Fruit fly (Drosophila melanogaster) whole organism, pupa: Measurements from ENCODE around the gene Syt12.

Experiments used
- CG10348 ChIP-seq: fragments of 200-800 bp; sonication (Bioruptor generic); IDR thresholded peaks from 2 replicates; pipeline ENCODE4 v1.3.6; 2022; ENCODE audit warnings: missing biosample characterization, missing genetic modification characterization
- CG12605 ChIP-seq: fragments of 200-800 bp; sonication (Bioruptor generic); IDR thresholded peaks from 2 replicates; pipeline ENCODE4 v1.3.6; 2022; ENCODE audit warnings: missing biosample characterization, missing genetic modification characterization
- CG13204 ChIP-seq: fragments of 200-800 bp; sonication (Bioruptor generic); optimal IDR thresholded peaks from 2 replicates; lab custom pipeline; 2018; ENCODE audit warnings: missing biosample characterization, mild to moderate bottlenecking, missing genetic modification characterization, moderate library complexity
- CG14655 ChIP-seq: fragments of 200-800 bp; sonication (Bioruptor generic); optimal IDR thresholded peaks from 3 replicates; lab custom pipeline; 2017; ENCODE audit warnings: mild to moderate bottlenecking, missing biosample characterization, missing genetic modification reagents, missing genetic modification characterization
- CG15710 ChIP-seq: fragments of 200-800 bp; sonication (Bioruptor generic); optimal IDR thresholded peaks from 2 replicates; lab custom pipeline; 2018; ENCODE audit warnings: missing biosample characterization, mild to moderate bottlenecking, missing genetic modification characterization, moderate library complexity
- CG17806 ChIP-seq: fragments of 200-800 bp; sonication (Bioruptor generic); optimal IDR thresholded peaks from 2 replicates; lab custom pipeline; 2018; ENCODE audit warnings: missing biosample characterization, mild to moderate bottlenecking, missing genetic modification characterization, moderate library complexity
- CG32121 ChIP-seq: fragments of 200-800 bp; sonication (Bioruptor generic); IDR thresholded peaks from 2 replicates; pipeline ENCODE4 v1.3.6; 2022; ENCODE audit warnings: missing biosample characterization, missing genetic modification characterization
- CG34367 ChIP-seq: fragments of 200-800 bp; sonication (Bioruptor generic); optimal IDR thresholded peaks from 2 replicates; lab custom pipeline; 2018; ENCODE audit warnings: missing biosample characterization, mild to moderate bottlenecking, missing genetic modification characterization
- CG4496 ChIP-seq: fragments of 200-800 bp; sonication (Bioruptor generic); IDR thresholded peaks from 3 replicates; pipeline ENCODE4 v1.3.6; 2022; ENCODE audit warnings: missing biosample characterization, missing genetic modification characterization
- CG8159 ChIP-seq: fragments of 200-800 bp; sonication (Bioruptor generic); optimal IDR thresholded peaks from 3 replicates; lab custom pipeline; 2018; ENCODE audit warnings: missing biosample characterization, mild to moderate bottlenecking, missing genetic modification characterization, moderate library complexity
- CG8301 ChIP-seq: fragments of 200-800 bp; sonication (Bioruptor generic); optimal IDR thresholded peaks from 2 replicates; lab custom pipeline; 2018; ENCODE audit warnings: missing biosample characterization, mild to moderate bottlenecking, missing genetic modification characterization
- CG9948 ChIP-seq: fragments of 200-800 bp; sonication (Bioruptor generic); optimal IDR thresholded peaks from 2 replicates; lab custom pipeline; 2018; ENCODE audit warnings: missing biosample characterization, mild to moderate bottlenecking, missing genetic modification characterization, moderate library complexity
- D1 ChIP-seq: fragments of 200-800 bp; sonication (Bioruptor generic); optimal IDR thresholded peaks from 2 replicates; lab custom pipeline; 2018; ENCODE audit warnings: missing biosample characterization, mild to moderate bottlenecking, missing genetic modification characterization, moderate library complexity
- EcR ChIP-seq: fragments of 200-800 bp; sonication (Bioruptor generic); optimal IDR thresholded peaks from 3 replicates; lab custom pipeline; 2019; ENCODE audit warnings: missing biosample characterization, missing genetic modification characterization, mild to moderate bottlenecking, moderate library complexity, missing genetic modification reagents
- Ets98B ChIP-seq: fragments of 200-800 bp; sonication (Bioruptor generic); IDR thresholded peaks from 2 replicates; pipeline ENCODE4 v1.3.6; 2022; ENCODE audit warnings: missing biosample characterization, missing genetic modification characterization
- Pif1A ChIP-seq: fragments of 200-800 bp; sonication (Bioruptor generic); optimal IDR thresholded peaks from 3 replicates; lab custom pipeline; 2016; ENCODE audit warnings: missing biosample characterization, missing genetic modification characterization
- Pif1B ChIP-seq: fragments of 200-800 bp; sonication (Bioruptor generic); optimal IDR thresholded peaks from 3 replicates; lab custom pipeline; 2016; ENCODE audit warnings: missing biosample characterization, missing genetic modification characterization
- Snoo ChIP-seq: fragments of 200-800 bp; sonication (Bioruptor generic); optimal IDR thresholded peaks from 3 replicates; lab custom pipeline; 2017; ENCODE audit warnings: missing biosample characterization, mild to moderate bottlenecking, missing genetic modification characterization, inconsistent platforms
- fd96Ca ChIP-seq: fragments of 200-800 bp; sonication (Bioruptor generic); IDR thresholded peaks from 3 replicates; pipeline ENCODE4 v1.3.6; 2022; ENCODE audit warnings: missing biosample characterization, missing genetic modification characterization
- gl ChIP-seq: fragments of 200-800 bp; sonication (Bioruptor generic); optimal IDR thresholded peaks from 2 replicates; lab custom pipeline; 2018; ENCODE audit warnings: missing biosample characterization, mild to moderate bottlenecking, missing genetic modification characterization
- rn ChIP-seq: fragments of 200-800 bp; sonication (Bioruptor generic); IDR thresholded peaks from 2 replicates; pipeline ENCODE4 v1.3.6; 2022; ENCODE audit warnings: missing biosample characterization, missing genetic modification characterization

The Syt12 gene

DNA sequence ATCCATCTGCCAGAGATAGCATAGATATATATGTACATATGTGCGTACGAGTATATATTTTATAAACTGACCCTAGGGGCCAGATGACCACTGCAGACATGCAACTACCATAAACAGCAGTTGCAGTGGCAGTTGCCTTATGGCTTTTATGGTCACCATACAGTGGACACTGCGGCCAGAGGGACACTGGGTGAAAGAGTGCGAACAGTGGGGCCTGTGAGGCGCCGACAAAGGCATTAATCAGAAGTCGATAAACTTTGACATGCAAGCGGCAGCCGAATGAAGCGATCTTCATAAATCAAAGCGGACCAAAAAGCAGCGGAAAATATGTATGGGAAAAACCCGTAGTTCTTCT lies 43.6 kb upstream of the Syt12 start:
- peak; percentile 45 for TF ChIP-seq CG4496
- TF ChIP-seq CG32121 (GFP tag; lab: Robert Waterston, UW): no peak
- TF ChIP-seq gl (tag; lab: Kevin White, UChicago): no peak
- no peak for TF ChIP-seq CG34367 (tag; lab: Kevin White, UChicago)
- TF ChIP-seq Snoo: no peak
- no peak for TF ChIP-seq CG8159
- peak; percentile 37; the same call in 1 of the 3 replicates for TF ChIP-seq fd96Ca
- no peak for TF ChIP-seq CG17806
- no peak for TF ChIP-seq CG10348 (GFP tag; lab: Robert Waterston, UW)

DNA sequence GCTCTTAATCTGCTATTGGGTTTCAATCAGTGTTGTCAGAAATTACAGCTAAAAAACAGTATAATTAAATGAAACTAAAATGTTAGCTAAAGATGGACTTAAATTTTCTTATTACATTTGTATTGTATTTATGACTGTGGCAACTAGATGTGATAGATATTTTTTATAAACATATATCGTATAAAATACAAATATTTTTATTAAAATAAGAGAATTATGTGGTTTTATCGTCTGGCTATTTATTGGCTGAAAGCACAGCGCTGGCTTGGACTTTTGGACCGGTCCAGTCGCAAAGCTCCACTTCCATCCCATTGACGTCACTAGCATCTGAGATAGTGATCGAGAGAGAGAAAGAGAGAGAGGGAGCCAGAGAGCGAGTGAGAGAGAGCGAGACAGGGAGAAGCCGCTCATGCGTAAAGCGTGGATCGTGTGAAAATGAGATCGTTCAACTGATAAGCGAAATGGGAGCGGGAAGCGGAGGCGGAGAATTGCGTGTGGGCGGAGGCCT lies 39.6 kb upstream of the Syt12 start:
- peak; percentile 85 for TF ChIP-seq CG17806
- peak; percentile 91 for TF ChIP-seq D1 (tag; lab: Kevin White, UChicago)
- peak; percentile 70 for TF ChIP-seq CG12605
- peak; percentile 84 for TF ChIP-seq Pif1B
- TF ChIP-seq CG13204: peak; percentile 94
- no peak for TF ChIP-seq CG10348 (GFP tag; lab: Robert Waterston, UW)
- TF ChIP-seq gl (tag; lab: Kevin White, UChicago): peak; percentile 95
- TF ChIP-seq CG9948 (tag; lab: Kevin White, UChicago): peak; percentile 79
- TF ChIP-seq Snoo: peak; percentile 91
- 0 out of 2 replicates have a peak, but pooled peaks have one; percentile 29 for TF ChIP-seq rn (GFP tag; lab: Robert Waterston, UW)
- TF ChIP-seq CG32121 (GFP tag; lab: Robert Waterston, UW): peak; percentile 74
- TF ChIP-seq CG15710 (tag; lab: Kevin White, UChicago): peak; percentile 87
- TF ChIP-seq CG34367 (tag; lab: Kevin White, UChicago): peak; percentile 90
- peak; percentile 79 for TF ChIP-seq CG8301
- peak; percentile 57; the same call in 1 of the 2 replicates for TF ChIP-seq Ets98B
- peak; percentile 70 for TF ChIP-seq CG4496
- peak; percentile 65; the same call in 1 of the 3 replicates for TF ChIP-seq fd96Ca
- TF ChIP-seq CG8159: peak; percentile 92
- TF ChIP-seq EcR (GFP tag; lab: Kevin White, UChicago): peak; percentile 86
- peak; percentile 79 for TF ChIP-seq Pif1A (GFP tag; lab: Kevin White, UChicago)
- TF ChIP-seq CG14655 (GFP tag; lab: Kevin White, UChicago): peak; percentile 89

DNA sequence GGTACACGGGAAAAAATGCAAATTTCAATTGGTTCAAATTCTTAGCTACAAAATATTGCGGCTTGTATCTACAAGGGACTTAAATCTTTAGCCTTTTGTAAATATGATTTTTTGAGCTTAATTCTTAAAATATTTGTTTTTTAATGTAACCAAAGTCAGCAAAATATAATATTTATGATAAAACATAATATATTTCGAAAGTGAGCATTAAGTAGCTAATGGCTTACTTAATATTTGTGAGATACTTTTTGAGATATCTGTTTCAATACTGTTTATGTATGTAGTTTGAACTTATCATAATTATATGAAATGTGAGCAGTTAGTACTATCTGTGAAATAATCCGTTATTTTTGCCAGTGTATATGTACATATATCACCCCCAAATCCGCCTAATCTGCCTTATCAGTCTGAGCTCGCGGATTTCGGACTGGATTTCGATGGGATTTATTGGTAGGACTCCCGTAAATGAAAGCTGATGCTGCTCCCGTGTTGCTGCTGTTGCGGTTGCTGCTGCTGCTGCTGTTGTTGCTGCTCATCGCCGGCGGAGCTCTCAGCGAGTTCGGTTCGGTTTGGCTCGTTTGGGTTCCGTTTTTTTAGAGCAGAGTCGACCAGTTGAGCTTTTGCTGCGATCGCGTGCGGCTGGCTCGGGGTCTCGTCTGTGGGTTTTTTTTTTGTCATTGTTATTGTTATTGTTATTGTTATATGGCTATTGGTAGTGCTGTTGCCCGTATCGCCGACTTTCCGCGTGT lies 38.2 kb upstream of the Syt12 start:
- peak; percentile 22 for TF ChIP-seq CG9948 (tag; lab: Kevin White, UChicago)
- peak; percentile 13 for TF ChIP-seq CG13204
- 0 out of 3 replicates have a peak, but pooled peaks have one; percentile 30 for TF ChIP-seq CG4496
- no peak for TF ChIP-seq Pif1B

DNA sequence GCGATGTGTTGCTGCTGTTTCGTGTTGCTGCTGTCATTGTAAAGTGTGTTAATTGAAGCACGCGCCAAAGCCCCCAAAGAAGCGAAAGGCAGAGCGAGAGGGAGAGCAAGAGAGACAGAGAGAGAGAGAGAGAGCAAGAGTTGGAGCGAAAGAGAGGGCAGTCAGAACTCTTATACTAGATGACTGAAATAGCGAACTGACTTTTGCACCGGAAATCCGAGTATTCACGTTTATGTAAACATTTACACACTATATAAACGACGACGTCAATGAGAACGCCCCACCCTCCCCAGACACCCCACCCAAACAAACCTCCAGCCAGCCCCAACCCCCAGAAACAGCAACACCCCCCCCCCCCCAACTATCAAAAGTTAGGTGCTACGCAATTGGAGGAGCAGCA lies 36.6 kb upstream of the Syt12 start:
- TF ChIP-seq CG17806 (no peak), EcR (GFP tag; lab: Kevin White, UChicago) (no peak), CG32121 (GFP tag; lab: Robert Waterston, UW) (0 out of 2 replicates have a peak, but pooled peaks have one; percentile 32), D1 (tag; lab: Kevin White, UChicago) (no peak), gl (tag; lab: Kevin White, UChicago) (no peak), CG13204 (no peak), CG8301 (no peak), CG15710 (tag; lab: Kevin White, UChicago) (no peak), CG4496 (no peak)

DNA sequence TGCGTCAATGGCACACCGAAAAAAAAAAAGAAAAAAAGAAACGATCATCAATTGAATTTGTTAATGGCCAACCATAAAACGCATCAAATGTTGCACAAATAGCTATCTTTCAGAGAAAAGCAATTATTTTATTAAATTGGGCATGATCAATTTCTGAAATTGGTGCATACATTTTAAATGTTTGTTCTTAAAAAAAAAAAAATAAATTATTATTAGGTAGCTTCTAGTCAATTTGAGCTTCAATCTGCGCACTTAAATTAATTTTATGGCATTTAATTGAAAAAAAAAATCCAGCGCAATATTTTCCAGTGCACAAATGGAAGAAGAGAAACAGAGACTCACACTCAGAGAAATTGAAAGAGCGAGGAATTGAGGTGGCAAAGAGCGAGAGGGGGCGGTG lies 35.9 kb upstream of the Syt12 start:
- TF ChIP-seq CG8301 (no peak), EcR (GFP tag; lab: Kevin White, UChicago) (no peak), CG13204 (no peak), rn (GFP tag; lab: Robert Waterston, UW) (peak; percentile 42; the same call in 1 of the 2 replicates), fd96Ca (no peak), CG8159 (peak; percentile 26), CG14655 (GFP tag; lab: Kevin White, UChicago) (peak; percentile 20), CG15710 (tag; lab: Kevin White, UChicago) (no peak), CG12605 (no peak), CG9948 (tag; lab: Kevin White, UChicago) (peak; percentile 4), D1 (tag; lab: Kevin White, UChicago) (no peak), CG32121 (GFP tag; lab: Robert Waterston, UW) (no peak), gl (tag; lab: Kevin White, UChicago) (no peak), CG4496 (peak; percentile 15; the same call in 1 of the 3 replicates), CG10348 (GFP tag; lab: Robert Waterston, UW) (no peak), Snoo (peak; percentile 61), CG34367 (tag; lab: Kevin White, UChicago) (no peak), Pif1B (peak; percentile 29), Pif1A (GFP tag; lab: Kevin White, UChicago) (peak; percentile 13), CG17806 (peak; percentile 14), Ets98B (no peak)

DNA sequence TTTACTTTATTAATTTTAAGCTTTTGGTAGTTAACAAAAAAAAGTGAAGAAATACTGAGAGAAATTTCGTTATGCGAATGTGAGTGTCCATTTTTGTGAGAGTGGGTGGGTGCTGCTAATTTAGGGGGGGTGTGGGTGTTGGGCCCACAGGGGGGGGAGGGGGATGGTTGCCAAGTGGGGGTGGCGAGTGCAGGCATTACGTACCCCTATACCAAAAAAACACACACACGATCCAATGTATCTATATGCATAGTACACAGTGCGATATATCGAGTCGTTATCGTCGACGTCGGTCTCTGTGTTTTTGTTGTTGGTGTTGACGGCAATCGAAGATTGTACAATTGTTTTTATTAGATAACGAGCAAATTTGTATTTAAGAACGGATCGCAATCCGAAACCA lies 35.5 kb upstream of the Syt12 start:
- 0 out of 3 replicates have a peak, but pooled peaks have one; percentile 27 for TF ChIP-seq fd96Ca
- TF ChIP-seq CG8159: no peak
